Fruit fly (Drosophila melanogaster) whole organism, wandering third instar larva: ENCODE measurements around the gene Smu1.

Experiments
- Abd-B ChIP-seq: fragments of >200 bp; optimal IDR thresholded peaks from 2 replicates; lab custom pipeline; 2017; ENCODE audit warnings: missing biosample characterization, missing genetic modification characterization
- CG32264 ChIP-seq: fragments of 200-800 bp; sonication (Bioruptor generic); optimal IDR thresholded peaks from 2 replicates; lab custom pipeline; 2016; ENCODE audit warnings: missing biosample characterization, missing genetic modification characterization
- CG9705 ChIP-seq: fragments of 200-800 bp; sonication (Bioruptor generic); optimal IDR thresholded peaks from 2 replicates; lab custom pipeline; 2018; ENCODE audit warnings: missing biosample characterization, mild to moderate bottlenecking, missing genetic modification characterization
- CrebA ChIP-seq: fragments of 200-800 bp; sonication (Bioruptor generic); optimal IDR thresholded peaks from 2 replicates; lab custom pipeline; 2016; ENCODE audit warnings: missing biosample characterization, mild to moderate bottlenecking, missing genetic modification characterization, borderline replicate concordance
- Dfd ChIP-seq: fragments of >200 bp; optimal IDR thresholded peaks from 2 replicates; lab custom pipeline; 2017; ENCODE audit warnings: missing biosample characterization, missing genetic modification characterization
- Dif ChIP-seq: fragments of 200-275, 200-300 bp; sonication (Bioruptor generic); optimal IDR thresholded peaks from 2 replicates; lab custom pipeline; 2018; ENCODE audit warnings: missing biosample characterization, missing genetic modification characterization; ENCODE audit not compliant: partially characterized antibody
- GATAd ChIP-seq: sonication (Bioruptor generic); optimal IDR thresholded peaks from 2 replicates; lab custom pipeline; 2016; ENCODE audit warnings: missing biosample characterization, missing genetic modification characterization
- HLH106 ChIP-seq: fragments of 200-800 bp; optimal IDR thresholded peaks from 3 replicates; lab custom pipeline; 2019; ENCODE audit warnings: missing biosample characterization, mild to moderate bottlenecking, missing genetic modification characterization, moderate library complexity
- Hnf4 ChIP-seq: fragments of 200-800 bp; sonication (Bioruptor generic); optimal IDR thresholded peaks from 2 replicates; lab custom pipeline; 2016; ENCODE audit warnings: missing biosample characterization, mild to moderate bottlenecking, missing genetic modification characterization
- Hr78 ChIP-seq: fragments of >200 bp; optimal IDR thresholded peaks from 2 replicates; lab custom pipeline; 2017; ENCODE audit warnings: missing biosample characterization, missing genetic modification characterization
- Hr83 ChIP-seq: fragments of 200-300 bp; sonication (Bioruptor generic); optimal IDR thresholded peaks from 2 replicates; lab custom pipeline; 2016; ENCODE audit warnings: missing biosample characterization, mild to moderate bottlenecking, missing genetic modification characterization, moderate library complexity; ENCODE audit not compliant: poor library complexity, severe bottlenecking
- Jra ChIP-seq: sonication (Bioruptor generic); optimal IDR thresholded peaks from 2 replicates; lab custom pipeline; 2016; ENCODE audit warnings: missing biosample characterization, missing genetic modification characterization
- Mio ChIP-seq: sonication (Bioruptor generic); optimal IDR thresholded peaks from 2 replicates; lab custom pipeline; 2016; ENCODE audit warnings: missing biosample characterization, missing genetic modification characterization
- Myc ChIP-seq: fragments of >200 bp; optimal IDR thresholded peaks from 2 replicates; lab custom pipeline; 2017
- N ChIP-seq: fragments of >200 bp; optimal IDR thresholded peaks from 2 replicates; lab custom pipeline; 2018; ENCODE audit warnings: missing biosample characterization, missing external identifiers, missing genetic modification characterization
- OdsH ChIP-seq: fragments of 200-800 bp; sonication (Bioruptor generic); optimal IDR thresholded peaks from 2 replicates; lab custom pipeline; 2016; ENCODE audit warnings: missing biosample characterization, mild to moderate bottlenecking, missing genetic modification characterization
- Rel ChIP-seq, 2 experiments: fragments of 200-800 bp; sonication (Bioruptor generic) in 1 of 2; optimal IDR thresholded peaks; 2 replicates in 1 of 2; 3 replicates in 1 of 2; lab custom pipeline; 2016 to 2019; ENCODE audit warnings: mild to moderate bottlenecking in 2 of 2, missing biosample characterization in 2 of 2, missing genetic modification characterization in 2 of 2, moderate library complexity in 1 of 2
- Sp1 ChIP-seq: fragments of 200-800 bp; sonication (Bioruptor generic); optimal IDR thresholded peaks from 3 replicates; lab custom pipeline; 2019; ENCODE audit warnings: missing biosample characterization, mild to moderate bottlenecking, missing genetic modification characterization, moderate library complexity
- Vsx2 ChIP-seq: fragments of 200-300, 225-300 bp; sonication (Bioruptor generic); optimal IDR thresholded peaks from 2 replicates; lab custom pipeline; 2018; ENCODE audit warnings: missing biosample characterization, missing genetic modification characterization; ENCODE audit not compliant: partially characterized antibody
- br ChIP-seq: fragments of 200-800 bp; sonication (Bioruptor generic); optimal IDR thresholded peaks from 2 replicates; lab custom pipeline; 2016; ENCODE audit warnings: missing biosample characterization, missing genetic modification characterization
- brk ChIP-seq: fragments of 200-800 bp; sonication (Bioruptor generic); optimal IDR thresholded peaks from 2 replicates; lab custom pipeline; 2016; ENCODE audit warnings: missing biosample characterization, mild to moderate bottlenecking, missing genetic modification characterization
- dl ChIP-seq, 2 experiments: fragments of 175-275, 200-275 bp in 1 of 2; fragments of 200-275 bp in 1 of 2; sonication (Bioruptor generic); optimal IDR thresholded peaks; lab custom pipeline; 2018; ENCODE audit warnings: mild to moderate bottlenecking in 2 of 2, missing biosample characterization in 2 of 2, missing genetic modification characterization in 2 of 2, moderate library complexity in 2 of 2; ENCODE audit not compliant: partially characterized antibody in 2 of 2, insufficient read depth in 1 of 2
- dmrt93B ChIP-seq: fragments of 200-800 bp; sonication (Bioruptor generic); optimal IDR thresholded peaks from 2 replicates; lab custom pipeline; 2018; ENCODE audit warnings: missing biosample characterization, mild to moderate bottlenecking, missing genetic modification characterization
- dsf ChIP-seq: sonication (Bioruptor generic); optimal IDR thresholded peaks from 2 replicates; lab custom pipeline; 2016; ENCODE audit warnings: missing biosample characterization, missing genetic modification characterization, borderline replicate concordance
- ey ChIP-seq: fragments of 200-800 bp; sonication (Bioruptor generic); optimal IDR thresholded peaks from 2 replicates; lab custom pipeline; 2016; ENCODE audit warnings: missing biosample characterization, missing genetic modification characterization
- foxo ChIP-seq, 2 experiments: fragments of 200-800 bp; sonication (Bioruptor generic); optimal IDR thresholded peaks; 2 replicates in 1 of 2; 3 replicates in 1 of 2; lab custom pipeline; 2016 to 2017; ENCODE audit warnings: missing biosample characterization in 2 of 2, missing genetic modification characterization in 2 of 2
- fru ChIP-seq: fragments of 200-800 bp; sonication (Bioruptor generic); optimal IDR thresholded peaks from 3 replicates; lab custom pipeline; 2016; ENCODE audit warnings: missing biosample characterization, mild to moderate bottlenecking, missing genetic modification characterization
- h ChIP-seq: fragments of 200-800 bp; sonication (Bioruptor generic); optimal IDR thresholded peaks from 3 replicates; lab custom pipeline; 2016; ENCODE audit warnings: missing biosample characterization, mild to moderate bottlenecking, missing genetic modification characterization
- jim ChIP-seq: fragments of 175-275, 200-325 bp; sonication (Bioruptor generic); optimal IDR thresholded peaks from 2 replicates; lab custom pipeline; 2016; ENCODE audit warnings: missing biosample characterization, mild to moderate bottlenecking, missing genetic modification characterization
- lola ChIP-seq: fragments of >200 bp; optimal IDR thresholded peaks from 2 replicates; lab custom pipeline; 2017; ENCODE audit warnings: missing biosample characterization, missing genetic modification characterization
- pan ChIP-seq: fragments of >200 bp; optimal IDR thresholded peaks from 2 replicates; lab custom pipeline; 2017
- psq ChIP-seq: fragments of 200-800 bp; sonication (Bioruptor generic); optimal IDR thresholded peaks from 3 replicates; lab custom pipeline; 2017; ENCODE audit warnings: missing biosample characterization, mild to moderate bottlenecking, missing genetic modification characterization, moderate library complexity
- rgr ChIP-seq: fragments of 200-800 bp; sonication (Bioruptor generic); optimal IDR thresholded peaks from 3 replicates; lab custom pipeline; 2016; ENCODE audit warnings: missing biosample characterization, mild to moderate bottlenecking, missing genetic modification characterization
- sage ChIP-seq: fragments of 200-800 bp; sonication (Bioruptor generic); optimal IDR thresholded peaks from 2 replicates; lab custom pipeline; 2016; ENCODE audit warnings: missing biosample characterization, mild to moderate bottlenecking, missing genetic modification characterization
- sv ChIP-seq: fragments of 200-800 bp; sonication (Bioruptor generic); optimal IDR thresholded peaks from 3 replicates; lab custom pipeline; 2016; ENCODE audit warnings: missing biosample characterization, missing genetic modification characterization
- tai ChIP-seq: sonication (Bioruptor generic); optimal IDR thresholded peaks from 2 replicates; lab custom pipeline; 2016; ENCODE audit warnings: missing biosample characterization, missing genetic modification characterization
- usp ChIP-seq: fragments of >200 bp; optimal IDR thresholded peaks from 2 replicates; lab custom pipeline; 2017; ENCODE audit warnings: missing biosample characterization, missing genetic modification characterization
- woc ChIP-seq: sonication (Bioruptor generic); optimal IDR thresholded peaks from 2 replicates; lab custom pipeline; 2016; ENCODE audit warnings: missing biosample characterization, mild to moderate bottlenecking, missing genetic modification characterization

Gene Smu1

dm6 chr3R:18983614-18984185 lies 2.6 kb upstream of the Smu1 start, which contains the start of the genes snRNP-U1-C and gukh:
TSS of gene snRNP-U1-C (minus strand) at chr3R:18983650.
TSS of gene gukh (plus strand) at chr3R:18984025.
- TF ChIP-seq GATAd (GFP tag; lab: Kevin White, UChicago) (no peak), tai (GFP tag; lab: Kevin White, UChicago) (no peak), Mio (GFP tag; lab: Kevin White, UChicago) (no peak), ey (GFP tag; lab: Kevin White, UChicago) (peak; percentile 58), Rel (GFP tag; optimal IDR thresholded peaks at IDR 0.05; lab: Kevin White, UChicago) (no peak), Rel (tag; optimal IDR thresholded peaks at IDR 0.05; lab: Kevin White, UChicago) (peak; percentile 69), HLH106 (tag; lab: Kevin White, UChicago) (peak; percentile 83), Sp1 (peak; percentile 69), Jra (GFP tag; lab: Kevin White, UChicago) (peak; percentile 36), Dfd (GFP tag; lab: Kevin White, UChicago) (no peak), pan (lab: Kevin White, UChicago) (no peak), Hr83 (GFP tag; lab: Kevin White, UChicago) (peak; percentile 62), dmrt93B (GFP tag; lab: Kevin White, UChicago) (no peak), br (GFP tag; lab: Kevin White, UChicago) (peak; percentile 44), h (peak; percentile 70), Vsx2 (GFP tag; lab: Kevin White, UChicago) (no peak), woc (GFP tag; lab: Kevin White, UChicago) (no peak), jim (GFP tag; lab: Kevin White, UChicago) (no peak), fru (GFP tag; lab: Kevin White, UChicago) (peak; percentile 54), dl (GFP tag; optimal IDR thresholded peaks at IDR 0.05; lab: Kevin White, UChicago; ENCODE audit: insufficient read depth in 1 of 2, partially characterized antibody in 2 of 2) (no peak), CG32264 (GFP tag; lab: Kevin White, UChicago) (no peak), brk (GFP tag; lab: Kevin White, UChicago) (peak; percentile 91), CG9705 (peak; percentile 62), sage (GFP tag; lab: Kevin White, UChicago) (peak; percentile 65), Hnf4 (GFP tag; lab: Kevin White, UChicago) (peak; percentile 72), rgr (peak; percentile 84), psq (GFP tag; lab: Kevin White, UChicago) (peak; percentile 70), Abd-B (GFP tag; lab: Kevin White, UChicago) (no peak), CrebA (GFP tag; lab: Kevin White, UChicago) (no peak), OdsH (GFP tag; lab: Kevin White, UChicago) (peak; percentile 77), foxo (GFP tag; optimal IDR thresholded peaks at IDR 0.05; lab: Kevin White, UChicago) (peak in 1 of 2 experiments; percentile 72), dsf (GFP tag; lab: Kevin White, UChicago) (peak; percentile 36), N (GFP tag; lab: Kevin White, UChicago) (no peak), sv (GFP tag; lab: Kevin White, UChicago) (peak; percentile 82), lola (no peak), Hr78 (GFP tag; lab: Kevin White, UChicago) (no peak), Dif (GFP tag; lab: Kevin White, UChicago) (no peak), usp (no peak), Myc (lab: Kevin White, UChicago) (no peak)

- TF ChIP-seq CG32264 (GFP tag; lab: Kevin White, UChicago) (no peak), Abd-B (GFP tag; lab: Kevin White, UChicago) (no peak), Dfd (GFP tag; lab: Kevin White, UChicago) (no peak), dl (GFP tag; optimal IDR thresholded peaks at IDR 0.05; lab: Kevin White, UChicago; ENCODE audit: insufficient read depth in 1 of 2, partially characterized antibody in 2 of 2) (no peak), usp (no peak), dmrt93B (GFP tag; lab: Kevin White, UChicago) (no peak), CG9705 (no peak), tai (GFP tag; lab: Kevin White, UChicago) (no peak), dsf (GFP tag; lab: Kevin White, UChicago) (no peak)
Observed at dm6 chr3R:18978709-18979108, 2.4 kb downstream of the Smu1 start, which contains the start of gene euc. TSS of gene euc (minus strand) at chr3R:18978809.
